Worm (Caenorhabditis elegans) whole organism, mixed stage, embryonic: Measurements from ENCODE around the gene zig-2.

Experiments used
- elt-3 ChIP-seq: fragments of 150-350 bp; optimal IDR thresholded peaks from 2 replicates; lab custom pipeline; 2014; ENCODE audit warnings: missing biosample characterization, missing genetic modification characterization
- lin-13 ChIP-seq: fragments of 150-350 bp; optimal IDR thresholded peaks from 2 replicates; lab custom pipeline; 2014; ENCODE audit warnings: missing biosample characterization, missing genetic modification characterization
- nhr-237 ChIP-seq: fragments of 150-350 bp; optimal IDR thresholded peaks from 2 replicates; lab custom pipeline; 2014; ENCODE audit warnings: missing biosample characterization, missing genetic modification characterization
- unc-62 ChIP-seq: fragments of 150-350 bp; optimal IDR thresholded peaks from 2 replicates; lab custom pipeline; 2014; ENCODE audit warnings: missing biosample characterization, missing genetic modification reagents, missing genetic modification characterization
- ztf-11 ChIP-seq: fragments of 150-350 bp; optimal IDR thresholded peaks from 2 replicates; lab custom pipeline; 2014; ENCODE audit warnings: missing biosample characterization, missing genetic modification characterization

DNA sequence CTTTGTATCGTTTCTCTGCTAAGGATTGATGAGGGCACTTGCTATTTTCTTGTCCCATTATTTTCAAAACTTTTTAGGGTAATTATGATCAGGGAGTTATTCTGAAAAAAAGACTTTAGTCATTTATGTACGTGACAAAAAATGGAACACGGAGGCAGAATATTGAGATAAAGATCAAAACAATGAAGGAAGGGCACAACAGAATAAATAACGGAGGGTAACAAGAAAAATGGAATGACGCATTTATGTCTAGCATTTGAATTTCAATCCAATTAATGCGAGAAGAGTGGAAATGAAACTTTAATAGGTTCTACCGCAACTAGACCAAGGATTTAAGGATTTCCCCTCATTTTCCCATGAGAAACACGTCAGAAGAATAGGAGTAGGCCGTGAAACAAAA, 37.1 kb upstream of the zig-2 start, which contains the start of gene glb-13:
- TF ChIP-seq unc-62 (no peak), lin-13 (no peak), ztf-11 (tag; lab: Kevin White, UChicago) (no peak), elt-3 (no peak), nhr-237 (no peak)
